Worm (Caenorhabditis elegans) whole organism, early embryonic: ENCODE results near the gene nspb-8.

Source experiments
- B0310.2 ChIP-seq: sonication (generic microtip); optimal IDR thresholded peaks from 2 replicates; lab custom pipeline; 2016; ENCODE audit warnings: mild to moderate bottlenecking, missing genetic modification characterization, missing compliant biosample characterization
- F13C5.2 ChIP-seq: sonication (generic microtip); optimal IDR thresholded peaks from 2 replicates; lab custom pipeline; 2017; ENCODE audit warnings: mild to moderate bottlenecking, missing genetic modification characterization, inconsistent platforms, missing compliant biosample characterization
- aly-1 ChIP-seq: sonication (generic microtip); optimal IDR thresholded peaks from 2 replicates; lab custom pipeline; 2016; ENCODE audit warnings: missing genetic modification characterization, missing compliant biosample characterization
- ama-1 ChIP-seq: fragments of 150-350 bp; optimal IDR thresholded peaks from 2 replicates; lab custom pipeline; 2014
- ceh-13 ChIP-seq: fragments of 200-800 bp; sonication (Bioruptor generic); optimal IDR thresholded peaks from 2 replicates; lab custom pipeline; 2018; ENCODE audit warnings: mild to moderate bottlenecking, missing genetic modification characterization, missing compliant biosample characterization
- ceh-36 ChIP-seq: sonication (generic microtip); optimal IDR thresholded peaks from 2 replicates; lab custom pipeline; 2016; ENCODE audit warnings: missing genetic modification characterization, inconsistent platforms, missing compliant biosample characterization
- ets-7 ChIP-seq: sonication (generic microtip); optimal IDR thresholded peaks from 2 replicates; lab custom pipeline; 2016; ENCODE audit warnings: missing genotype, missing genetic modification characterization, missing compliant biosample characterization
- flt-1 ChIP-seq: fragments of 200-800 bp; sonication (Bioruptor generic); IDR thresholded peaks from 2 replicates; pipeline ENCODE4 v1.3.6; 2022; ENCODE audit warnings: missing genetic modification characterization, missing compliant biosample characterization
- hmbx-1 ChIP-seq: sonication (generic microtip); optimal IDR thresholded peaks from 2 replicates; lab custom pipeline; 2016; ENCODE audit warnings: mild to moderate bottlenecking, missing genetic modification characterization, missing compliant biosample characterization
- hmg-4 ChIP-seq: fragments of 200-800 bp; sonication (Bioruptor generic); optimal IDR thresholded peaks from 2 replicates; lab custom pipeline; 2018; ENCODE audit warnings: mild to moderate bottlenecking, missing genetic modification characterization, missing compliant biosample characterization
- hnd-1 ChIP-seq: sonication (generic microtip); optimal IDR thresholded peaks from 2 replicates; lab custom pipeline; 2016; ENCODE audit warnings: missing genetic modification characterization, missing compliant biosample characterization
- pes-1 ChIP-seq: fragments of 200-800 bp; sonication (Bioruptor generic); IDR thresholded peaks from 2 replicates; pipeline ENCODE4 v1.3.6; 2022; ENCODE audit warnings: missing genetic modification reagents, missing genetic modification characterization, missing compliant biosample characterization
- scrt-1 ChIP-seq: fragments of 200-800 bp; sonication (Bioruptor generic); IDR thresholded peaks from 2 replicates; pipeline ENCODE4 v1.3.6; 2022; ENCODE audit warnings: missing genetic modification characterization, missing compliant biosample characterization
- sea-1 ChIP-seq: fragments of 200-800 bp; sonication (Bioruptor generic); conservative IDR thresholded peaks from 2 replicates; pipeline ENCODE4 v1.3.6; 2022; ENCODE audit warnings: missing genetic modification characterization, missing compliant biosample characterization
- tbx-11 ChIP-seq: fragments of 200-800 bp; sonication (Bioruptor generic); IDR thresholded peaks from 2 replicates; pipeline ENCODE4 v1.3.6; 2022; ENCODE audit warnings: missing genetic modification characterization, missing compliant biosample characterization
- tbx-37 ChIP-seq: fragments of 200-800 bp; sonication (Bioruptor generic); conservative IDR thresholded peaks from 2 replicates; pipeline ENCODE4 v1.3.6; 2022; ENCODE audit warnings: missing genetic modification reagents, missing genetic modification characterization, missing compliant biosample characterization
- tra-4 ChIP-seq: sonication (generic microtip); optimal IDR thresholded peaks from 2 replicates; lab custom pipeline; 2017; ENCODE audit warnings: missing genetic modification characterization, missing compliant biosample characterization

The nspb-8 gene

ce11 chrII:14608508-14608907, 28.1 kb upstream of the nspb-8 start:
- no peak for TF ChIP-seq sea-1
- no peak for TF ChIP-seq hnd-1 (tag; lab: Kevin White, UChicago)
- TF ChIP-seq flt-1 = no peak
- TF ChIP-seq F13C5.2 = no peak
- no peak for TF ChIP-seq pes-1 (GFP tag; lab: Robert Waterston, UW)
- no peak for TF ChIP-seq aly-1 (tag; lab: Kevin White, UChicago)
- TF ChIP-seq ama-1 = no peak

ce11 chrII:14606172-14606571, 25.7 kb upstream of the nspb-8 start, which contains the start of gene arl-3:
Gene arl-3, plus strand, starts transcription at chrII:14606472.
- TF ChIP-seq tra-4 (tag; lab: Kevin White, UChicago) (no peak), hnd-1 (tag; lab: Kevin White, UChicago) (no peak), B0310.2 (tag; lab: Kevin White, UChicago) (no peak), F13C5.2 (no peak), ceh-13 (GFP tag; lab: Kevin White, UChicago) (no peak), ama-1 (no peak)

- TF ChIP-seq ceh-13 (GFP tag; lab: Kevin White, UChicago) = no peak
- no peak for TF ChIP-seq pes-1 (GFP tag; lab: Robert Waterston, UW)
Measured at ce11 chrII:14605479-14605878, 25.0 kb upstream of the nspb-8 start, which contains the start of gene F19H8.2. Gene F19H8.2, minus strand, starts transcription at chrII:14605869.

- TF ChIP-seq flt-1 = no peak
- no peak for TF ChIP-seq tbx-11
- no peak for TF ChIP-seq B0310.2 (tag; lab: Kevin White, UChicago)
- no peak for TF ChIP-seq pes-1 (GFP tag; lab: Robert Waterston, UW)
- no peak for TF ChIP-seq hmg-4 (GFP tag; lab: Kevin White, UChicago)
- no peak for TF ChIP-seq ets-7 (tag; lab: Kevin White, UChicago)
- TF ChIP-seq ceh-13 (GFP tag; lab: Kevin White, UChicago) = no peak
- TF ChIP-seq tbx-37 = no peak
- TF ChIP-seq F13C5.2 = no peak
- no peak for TF ChIP-seq ama-1
Measured at ce11 chrII:14605026-14605425, 24.6 kb upstream of the nspb-8 start.

- TF ChIP-seq scrt-1 (GFP tag; lab: Robert Waterston, UW) (no peak), B0310.2 (tag; lab: Kevin White, UChicago) (no peak), hmbx-1 (tag; lab: Kevin White, UChicago) (no peak), F13C5.2 (no peak), sea-1 (no peak), tbx-37 (no peak), hnd-1 (tag; lab: Kevin White, UChicago) (no peak), ceh-13 (GFP tag; lab: Kevin White, UChicago) (no peak), aly-1 (tag; lab: Kevin White, UChicago) (no peak), pes-1 (GFP tag; lab: Robert Waterston, UW) (no peak), flt-1 (no peak), ets-7 (tag; lab: Kevin White, UChicago) (no peak), ceh-36 (tag; lab: Kevin White, UChicago) (no peak), ama-1 (no peak), tra-4 (tag; lab: Kevin White, UChicago) (no peak), tbx-11 (no peak), hmg-4 (GFP tag; lab: Kevin White, UChicago) (no peak)
Measured at ce11 chrII:14604261-14604660, 23.8 kb upstream of the nspb-8 start.

ce11 chrII:14602735-14603134, 22.3 kb upstream of the nspb-8 start:
- TF ChIP-seq sea-1 (no peak), B0310.2 (tag; lab: Kevin White, UChicago) (no peak), flt-1 (no peak), ets-7 (tag; lab: Kevin White, UChicago) (no peak), aly-1 (tag; lab: Kevin White, UChicago) (no peak), pes-1 (GFP tag; lab: Robert Waterston, UW) (no peak), hmbx-1 (tag; lab: Kevin White, UChicago) (no peak)

- no peak for TF ChIP-seq tbx-37
- TF ChIP-seq hmbx-1 (tag; lab: Kevin White, UChicago) = no peak
- no peak for TF ChIP-seq tbx-11
Measured at ce11 chrII:14600852-14601313, 20.4 kb upstream of the nspb-8 start, which contains the start of gene tps-2. Gene tps-2, plus strand, starts transcription at chrII:14600902.

ce11 chrII:14599933-14600630, 19.6 kb upstream of the nspb-8 start:
- TF ChIP-seq tbx-11 = no peak
- TF ChIP-seq aly-1 (tag; lab: Kevin White, UChicago) = no peak
- TF ChIP-seq sea-1 = no peak
- no peak for TF ChIP-seq ama-1
- TF ChIP-seq flt-1 = no peak
- TF ChIP-seq hmg-4 (GFP tag; lab: Kevin White, UChicago) = no peak
- no peak for TF ChIP-seq ceh-36 (tag; lab: Kevin White, UChicago)
- TF ChIP-seq tbx-37 = no peak

ce11 chrII:14599284-14599862, 18.9 kb upstream of the nspb-8 start:
- TF ChIP-seq hmbx-1 (tag; lab: Kevin White, UChicago) (no peak), pes-1 (GFP tag; lab: Robert Waterston, UW) (no peak), hmg-4 (GFP tag; lab: Kevin White, UChicago) (no peak), flt-1 (no peak)
